Fruit fly (Drosophila melanogaster) whole organism, embryonic: ENCODE measurements around the gene UQCR-14.
A peak's percentile ranks its signal among the peaks of the same experiment; 100 is the strongest.

Source experiments
- Ada2b ChIP-seq: fragments of 200-800 bp; sonication (Bioruptor generic); IDR thresholded peaks from 2 replicates; pipeline ENCODE4 v1.3.6; 2022; ENCODE audit warnings: missing biosample characterization, missing genetic modification characterization
- CG10366 ChIP-seq: fragments of 200-800 bp; sonication (Bioruptor generic); IDR thresholded peaks from 2 replicates; pipeline ENCODE4 v1.3.6; 2022; ENCODE audit warnings: missing biosample characterization, missing genetic modification characterization
- CG10565 ChIP-seq: fragments of 200-800 bp; sonication (Bioruptor generic); optimal IDR thresholded peaks from 3 replicates; lab custom pipeline; 2016; ENCODE audit warnings: missing biosample characterization, mild to moderate bottlenecking, missing genetic modification characterization
- CG11504 ChIP-seq: fragments of 200-800 bp; sonication (Bioruptor generic); optimal IDR thresholded peaks from 3 replicates; lab custom pipeline; 2019; ENCODE audit warnings: missing biosample characterization, mild to moderate bottlenecking, missing genetic modification characterization, moderate library complexity
- CG12659 ChIP-seq: fragments of 200-800 bp; sonication (Bioruptor generic); optimal IDR thresholded peaks from 3 replicates; lab custom pipeline; 2017; ENCODE audit warnings: mild to moderate bottlenecking, missing biosample characterization, missing genetic modification reagents, missing genetic modification characterization
- CG13424 ChIP-seq: fragments of 200-800 bp; sonication (Bioruptor generic); optimal IDR thresholded peaks from 2 replicates; lab custom pipeline; 2019; ENCODE audit warnings: missing biosample characterization, mild to moderate bottlenecking, missing genetic modification characterization, moderate library complexity
- CG17328 ChIP-seq: fragments of 200-800 bp; sonication (Bioruptor generic); IDR thresholded peaks from 2 replicates; pipeline ENCODE4 v1.3.6; 2022; ENCODE audit warnings: missing biosample characterization, missing genetic modification characterization
- CG17359 ChIP-seq: fragments of 200-800 bp; sonication (Bioruptor generic); optimal IDR thresholded peaks from 3 replicates; lab custom pipeline; 2018; ENCODE audit warnings: missing biosample characterization, mild to moderate bottlenecking, missing genetic modification characterization, moderate library complexity
- CG17385 ChIP-seq: fragments of 200-800 bp; sonication (Bioruptor generic); optimal IDR thresholded peaks from 3 replicates; lab custom pipeline; 2018; ENCODE audit warnings: missing biosample characterization, mild to moderate bottlenecking, missing genetic modification characterization
- CG17829 ChIP-seq: fragments of 200-800 bp; optimal IDR thresholded peaks from 2 replicates; lab custom pipeline; 2019; ENCODE audit warnings: missing biosample characterization, mild to moderate bottlenecking, missing genetic modification characterization, moderate library complexity
- CG30403 ChIP-seq: fragments of 200-800 bp; sonication (Bioruptor generic); optimal IDR thresholded peaks from 3 replicates; lab custom pipeline; 2016; ENCODE audit warnings: missing biosample characterization, missing genetic modification characterization
- CG43689 ChIP-seq: fragments of 200-800 bp; sonication (Bioruptor generic); IDR thresholded peaks from 2 replicates; pipeline ENCODE4 v1.3.6; 2022; ENCODE audit warnings: missing biosample characterization, missing genetic modification characterization
- CG4707 ChIP-seq: fragments of 200-800 bp; sonication (Bioruptor generic); optimal IDR thresholded peaks from 2 replicates; lab custom pipeline; 2018; ENCODE audit warnings: missing biosample characterization, mild to moderate bottlenecking, missing genetic modification characterization, moderate library complexity
- CG7556 ChIP-seq: fragments of 200-800 bp; sonication (Bioruptor generic); optimal IDR thresholded peaks from 2 replicates; lab custom pipeline; 2017; ENCODE audit warnings: missing biosample characterization, mild to moderate bottlenecking, missing genetic modification characterization
- CG7839 ChIP-seq: fragments of 200-800 bp; sonication (Bioruptor generic); optimal IDR thresholded peaks from 3 replicates; lab custom pipeline; 2018; ENCODE audit warnings: missing biosample characterization, mild to moderate bottlenecking, missing genetic modification characterization, moderate library complexity
- CG8924 ChIP-seq: fragments of 200-800 bp; optimal IDR thresholded peaks from 3 replicates; lab custom pipeline; 2019; ENCODE audit warnings: missing biosample characterization, mild to moderate bottlenecking, missing genetic modification characterization, moderate library complexity
- CG9932 ChIP-seq: fragments of 200-800 bp; sonication (Bioruptor generic); IDR thresholded peaks from 2 replicates; pipeline ENCODE4 v1.3.6; 2022; ENCODE audit warnings: missing biosample characterization, missing genetic modification characterization
- D19A ChIP-seq: fragments of 200-800 bp; optimal IDR thresholded peaks from 3 replicates; lab custom pipeline; 2019; ENCODE audit warnings: missing biosample characterization, mild to moderate bottlenecking, missing genetic modification characterization, moderate library complexity
- Drgx ChIP-seq: fragments of 200-800 bp; sonication (Bioruptor generic); IDR thresholded peaks from 2 replicates; pipeline ENCODE4 v1.3.6; 2022; ENCODE audit warnings: missing biosample characterization, missing genetic modification characterization
- Hey ChIP-seq: fragments of 200-800 bp; sonication (Bioruptor generic); optimal IDR thresholded peaks from 3 replicates; lab custom pipeline; 2018; ENCODE audit warnings: missing biosample characterization, mild to moderate bottlenecking, missing genetic modification characterization
- Hmr ChIP-seq: fragments of 200-800 bp; sonication (Bioruptor generic); optimal IDR thresholded peaks from 3 replicates; lab custom pipeline; 2017; ENCODE audit warnings: mild to moderate bottlenecking, missing biosample characterization, missing genetic modification reagents, missing genetic modification characterization
- Hr51 ChIP-seq, 2 experiments: fragments of 200-800 bp; sonication (Bioruptor generic); optimal IDR thresholded peaks; 2 replicates in 1 of 2; 3 replicates in 1 of 2; lab custom pipeline; 2016 to 2018; ENCODE audit warnings: missing biosample characterization in 2 of 2, missing genetic modification characterization in 2 of 2, mild to moderate bottlenecking in 1 of 2, moderate library complexity in 1 of 2
- Hsf ChIP-seq: fragments of 200-800 bp; sonication (Bioruptor generic); optimal IDR thresholded peaks from 3 replicates; lab custom pipeline; 2016; ENCODE audit warnings: missing biosample characterization, missing genetic modification characterization
- Med ChIP-seq: fragments of 200-800 bp; sonication (Bioruptor generic); peaks from one replicate; lab custom pipeline; 2016; ENCODE audit warnings: missing biosample characterization, missing genetic modification characterization, mild to moderate bottlenecking, inconsistent platforms, moderate library complexity
- Opbp ChIP-seq: fragments of 200-800 bp; sonication (Bioruptor generic); IDR thresholded peaks from 3 replicates; pipeline ENCODE4 v1.3.6; 2022; ENCODE audit warnings: missing biosample characterization, missing genetic modification characterization; ENCODE audit not compliant: partially characterized antibody
- Rfx ChIP-seq: fragments of 200-800 bp; sonication (Bioruptor generic); IDR thresholded peaks from 2 replicates; pipeline ENCODE4 v1.3.6; 2022; ENCODE audit warnings: missing biosample characterization, missing genetic modification characterization
- Vsx1 ChIP-seq: fragments of 200-800 bp; sonication (Bioruptor generic); optimal IDR thresholded peaks from 2 replicates; lab custom pipeline; 2017; ENCODE audit warnings: missing biosample characterization, mild to moderate bottlenecking, missing genetic modification characterization, missing genetic modification reagents
- Xbp1 ChIP-seq: fragments of 200-800 bp; sonication (Bioruptor generic); optimal IDR thresholded peaks from 3 replicates; lab custom pipeline; 2016; ENCODE audit warnings: missing biosample characterization, mild to moderate bottlenecking, missing genetic modification characterization
- ase ChIP-seq: fragments of 200-800 bp; sonication (Bioruptor generic); IDR thresholded peaks from 3 replicates; pipeline ENCODE4 v1.3.6; 2022; ENCODE audit warnings: missing biosample characterization, missing genetic modification characterization
- az2 ChIP-seq: fragments of 200-800 bp; sonication (Bioruptor generic); optimal IDR thresholded peaks from 3 replicates; lab custom pipeline; 2016; ENCODE audit warnings: missing biosample characterization, missing genetic modification characterization
- caup ChIP-seq: fragments of 200-800 bp; sonication (Bioruptor generic); optimal IDR thresholded peaks from 3 replicates; lab custom pipeline; 2017; ENCODE audit warnings: missing biosample characterization, mild to moderate bottlenecking, missing genetic modification characterization, moderate library complexity; ENCODE audit not compliant: severe bottlenecking
- chinmo ChIP-seq: fragments of 200-800 bp; sonication (Bioruptor generic); IDR thresholded peaks from 4 replicates; pipeline ENCODE4 v1.3.6; 2022; ENCODE audit warnings: missing biosample characterization, missing genetic modification characterization; ENCODE audit not compliant: partially characterized antibody
- crol ChIP-seq: fragments of 200-800 bp; sonication (Bioruptor generic); IDR thresholded peaks from 2 replicates; pipeline ENCODE4 v1.3.6; 2022; ENCODE audit warnings: missing biosample characterization, missing genetic modification characterization
- dpn ChIP-seq, 2 experiments: fragments of 200-800 bp; sonication (Bioruptor generic); optimal IDR thresholded peaks; 3 replicates each; lab custom pipeline; 2016; ENCODE audit warnings: missing biosample characterization in 2 of 2, missing genetic modification characterization in 2 of 2
- gcm ChIP-seq: fragments of 200-800 bp; sonication (Bioruptor generic); optimal IDR thresholded peaks from 2 replicates; lab custom pipeline; 2019; ENCODE audit warnings: missing biosample characterization, mild to moderate bottlenecking, missing genetic modification characterization, moderate library complexity
- gem ChIP-seq: fragments of 200-800 bp; sonication (Bioruptor generic); optimal IDR thresholded peaks from 2 replicates; lab custom pipeline; 2019; ENCODE audit warnings: missing biosample characterization, mild to moderate bottlenecking, missing genetic modification characterization, moderate library complexity
- gsb-n ChIP-seq: fragments of 200-800 bp; sonication (Bioruptor generic); optimal IDR thresholded peaks from 3 replicates; lab custom pipeline; 2018; ENCODE audit warnings: missing biosample characterization, mild to moderate bottlenecking, missing genetic modification characterization
- ind ChIP-seq: fragments of 200-800 bp; sonication (Bioruptor generic); optimal IDR thresholded peaks from 3 replicates; lab custom pipeline; 2016; ENCODE audit warnings: missing biosample characterization, missing genetic modification characterization
- lola ChIP-seq, 3 experiments: fragments of >200 bp in 2 of 3; fragments of 200-800 bp in 1 of 3; sonication (Bioruptor generic) in 1 of 3; optimal IDR thresholded peaks; 2 replicates each; lab custom pipeline; 2017 to 2019; ENCODE audit warnings: missing biosample characterization in 3 of 3, missing genetic modification characterization in 3 of 3, mild to moderate bottlenecking in 1 of 3, moderate library complexity in 1 of 3
- phol ChIP-seq: fragments of 200-800 bp; sonication (Bioruptor generic); optimal IDR thresholded peaks from 3 replicates; lab custom pipeline; 2018; ENCODE audit warnings: missing biosample characterization, mild to moderate bottlenecking, missing genetic modification characterization, moderate library complexity
- pzg ChIP-seq: fragments of 200-800 bp; sonication (Bioruptor generic); optimal IDR thresholded peaks from 3 replicates; lab custom pipeline; 2018; ENCODE audit warnings: missing biosample characterization, mild to moderate bottlenecking, missing genetic modification characterization, moderate library complexity
- salm ChIP-seq: fragments of 200-800 bp; sonication (Bioruptor generic); optimal IDR thresholded peaks from 2 replicates; lab custom pipeline; 2018; ENCODE audit warnings: missing biosample characterization, mild to moderate bottlenecking, missing genetic modification characterization
- sd ChIP-seq: fragments of 200-800 bp; sonication (Bioruptor generic); optimal IDR thresholded peaks from 3 replicates; lab custom pipeline; 2018; ENCODE audit warnings: missing biosample characterization, mild to moderate bottlenecking, missing genetic modification characterization, moderate library complexity
- sens ChIP-seq: fragments of 200-800 bp; sonication (Bioruptor generic); peaks from one replicate; lab custom pipeline; 2016; ENCODE audit warnings: missing biosample characterization, missing genetic modification characterization
- slbo ChIP-seq: fragments of 200-800 bp; sonication (Bioruptor generic); IDR thresholded peaks from 2 replicates; pipeline ENCODE4 v1.3.6; 2022; ENCODE audit warnings: missing biosample characterization, missing genetic modification characterization
- sug ChIP-seq: fragments of 200-800 bp; optimal IDR thresholded peaks from 2 replicates; lab custom pipeline; 2019; ENCODE audit warnings: missing biosample characterization, mild to moderate bottlenecking, missing genetic modification characterization, moderate library complexity

UQCR-14 gene

DNA sequence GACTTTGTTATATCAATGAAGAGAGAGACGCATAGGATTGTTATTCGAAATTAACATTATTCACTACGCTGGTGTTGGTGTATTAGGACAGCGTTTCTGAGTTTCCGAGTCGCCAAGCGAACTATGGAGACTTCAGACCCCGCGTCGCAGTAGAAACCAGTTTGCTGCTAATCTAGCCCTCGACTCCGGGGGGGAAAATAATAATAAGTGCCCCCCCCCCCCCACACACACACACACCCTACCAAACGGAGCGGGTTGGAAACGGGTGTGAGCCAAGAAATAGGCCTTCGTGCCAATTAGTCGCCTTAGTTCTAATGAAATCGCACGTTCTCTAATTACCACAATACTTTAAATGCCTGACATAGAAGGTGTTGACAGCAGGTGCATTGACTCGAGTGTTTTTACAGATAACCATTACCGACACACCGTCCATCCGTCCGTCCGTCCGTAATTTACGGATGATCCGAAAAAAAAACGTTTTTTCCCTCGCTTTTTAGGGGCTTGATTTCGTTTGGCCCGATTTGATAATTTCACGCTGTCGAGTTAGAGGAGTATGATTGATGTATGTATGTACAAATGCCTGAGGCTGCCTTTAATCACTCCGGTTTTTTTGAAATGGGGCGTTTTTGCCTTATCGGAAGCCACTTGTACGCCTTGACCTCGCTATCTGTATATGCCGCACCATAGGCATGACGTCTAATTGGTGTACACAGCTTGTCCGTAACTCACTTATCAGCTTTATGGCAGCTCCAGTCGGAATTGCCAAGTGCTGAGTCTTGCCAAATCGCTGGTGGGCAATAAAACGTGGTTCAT is 4.2 kb upstream of the UQCR-14 start (continued):
- TF ChIP-seq chinmo (GFP tag; lab: Robert Waterston, UW) (0 out of 4 replicates have a peak, but pooled peaks have one; percentile 53), Hmr (GFP tag; lab: Kevin White, UChicago) (peak; percentile 15), Hey (tag; lab: Kevin White, UChicago) (peak; percentile 62), sd (tag; lab: Kevin White, UChicago) (peak; percentile 55), pzg (GFP tag; lab: Kevin White, UChicago) (no peak), crol (peak; percentile 93), gem (peak; percentile 44)

DNA sequence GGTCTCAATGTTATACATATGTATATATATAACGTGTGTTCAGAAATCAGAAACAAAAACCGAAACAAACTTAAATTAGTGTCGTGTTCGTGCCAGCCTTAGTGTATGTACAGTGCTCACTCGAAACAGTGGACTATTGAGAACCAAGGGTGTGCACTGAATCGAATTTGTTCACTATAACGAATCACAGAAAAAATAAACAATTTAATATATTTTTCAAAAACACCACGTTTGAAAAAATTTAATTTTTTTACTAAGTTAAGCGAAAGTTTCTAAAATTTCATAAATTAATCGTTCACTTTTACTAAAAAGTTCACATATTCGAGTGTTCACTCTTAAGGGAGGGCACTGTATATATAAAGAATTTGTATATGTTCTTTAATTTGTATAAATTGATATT is 902 bp upstream of the UQCR-14 start:
- TF ChIP-seq az2 (GFP tag; lab: Kevin White, UChicago), result peak; percentile 10
- TF ChIP-seq Opbp (GFP tag; lab: Robert Waterston, UW), result no peak
- TF ChIP-seq Vsx1, result no peak
- TF ChIP-seq Med (GFP tag; lab: Kevin White, UChicago), result peak; percentile 76
- peak; percentile 4 for TF ChIP-seq sug
- TF ChIP-seq CG4707 (GFP tag; lab: Kevin White, UChicago), result no peak
- peak; percentile 29 for TF ChIP-seq CG17385 (GFP tag; lab: Kevin White, UChicago)
- peak; percentile 40 for TF ChIP-seq Hmr (GFP tag; lab: Kevin White, UChicago)
- TF ChIP-seq CG7556, result peak; percentile 34
- peak; percentile 14; the same call in 1 of the 2 replicates for TF ChIP-seq CG10366 (GFP tag; lab: Robert Waterston, UW)
- TF ChIP-seq CG10565 (GFP tag; lab: Kevin White, UChicago), result no peak
- TF ChIP-seq Ada2b (GFP tag; lab: Robert Waterston, UW), result 0 out of 2 replicates have a peak, but pooled peaks have one; percentile 21
- peak; percentile 16 for TF ChIP-seq Hsf (GFP tag; lab: Kevin White, UChicago)
- 0 out of 2 replicates have a peak, but pooled peaks have one; percentile 11 for TF ChIP-seq Drgx
- TF ChIP-seq CG17328, result 0 out of 2 replicates have a peak, but pooled peaks have one; percentile 15
- peak; percentile 28 for TF ChIP-seq CG30403 (GFP tag; lab: Kevin White, UChicago)
- peak; percentile 2 for TF ChIP-seq ind (GFP tag; lab: Kevin White, UChicago)
- TF ChIP-seq CG13424 (tag; lab: Kevin White, UChicago), result peak; percentile 37
- TF ChIP-seq caup, result peak; percentile 4
- TF ChIP-seq salm (tag; lab: Kevin White, UChicago), result no peak
- no peak for TF ChIP-seq gsb-n
- TF ChIP-seq D19A (tag; lab: Kevin White, UChicago), result peak; percentile 25
- TF ChIP-seq CG11504, result peak; percentile 51
- peak in 1 of 2 experiments; percentile 35 for TF ChIP-seq Hr51 (GFP tag; optimal IDR thresholded peaks at IDR 0.05; lab: Kevin White, UChicago)
- TF ChIP-seq ase (GFP tag; lab: Robert Waterston, UW), result no peak
- peak; percentile 25 for TF ChIP-seq phol (tag; lab: Kevin White, UChicago)
- TF ChIP-seq Rfx (GFP tag; lab: Robert Waterston, UW), result 0 out of 2 replicates have a peak, but pooled peaks have one; percentile 25
- TF ChIP-seq CG9932 (GFP tag; lab: Robert Waterston, UW), result peak; percentile 24; the same call in 1 of the 2 replicates
- peak in 1 of 2 experiments; percentile 9 for TF ChIP-seq dpn (GFP tag; optimal IDR thresholded peaks at IDR 0.05; lab: Kevin White, UChicago)
- TF ChIP-seq Xbp1 (GFP tag; lab: Kevin White, UChicago), result peak; percentile 17
- TF ChIP-seq CG17829 (tag; lab: Kevin White, UChicago), result peak; percentile 14
- no peak for TF ChIP-seq CG8924 (tag; lab: Kevin White, UChicago)
- TF ChIP-seq sens, result peak; percentile 70
- TF ChIP-seq CG7839 (tag; lab: Kevin White, UChicago), result peak; percentile 36
- TF ChIP-seq slbo (GFP tag; lab: Robert Waterston, UW), result peak; percentile 55
- peak; percentile 6 for TF ChIP-seq CG12659 (GFP tag; lab: Kevin White, UChicago)
- TF ChIP-seq gcm, result peak; percentile 4
- TF ChIP-seq CG17359 (tag; lab: Kevin White, UChicago), result peak; percentile 20
- peak in 1 of 3 experiments; percentile 6 for TF ChIP-seq lola (GFP tag; optimal IDR thresholded peaks at IDR 0.05; lab: Kevin White, UChicago)
- no peak for TF ChIP-seq CG43689 (GFP tag; lab: Robert Waterston, UW)
